Worm (Caenorhabditis elegans) whole organism, midembryonic: ENCODE data around the gene cdc-48.1.

Experiments used
- T22C8.4 ChIP-seq: fragments of 200-800 bp; sonication (Bioruptor generic); IDR thresholded peaks from 2 replicates; pipeline ENCODE4 v1.3.6; 2022; ENCODE audit warnings: missing genetic modification characterization, missing compliant biosample characterization
- flt-1 ChIP-seq: fragments of 200-800 bp; sonication (Bioruptor generic); IDR thresholded peaks from 2 replicates; pipeline ENCODE4 v1.3.6; 2022; ENCODE audit warnings: missing genetic modification characterization, missing compliant biosample characterization
- klf-2 ChIP-seq: fragments of 200-800 bp; sonication (Bioruptor generic); conservative IDR thresholded peaks from 2 replicates; pipeline ENCODE4 v1.3.6; 2022; ENCODE audit warnings: missing genetic modification reagents, missing genetic modification characterization, missing compliant biosample characterization
- med-1 ChIP-seq: sonication (generic microtip); optimal IDR thresholded peaks from 2 replicates; lab custom pipeline; 2017; ENCODE audit warnings: missing genetic modification characterization, mild to moderate bottlenecking, missing compliant biosample characterization, antibody characterized with exemption, missing genetic modification reagents; ENCODE audit not compliant: insufficient read depth
- ref-1 ChIP-seq: fragments of 200-800 bp; sonication (Bioruptor generic); conservative IDR thresholded peaks from 2 replicates; pipeline ENCODE4 v1.3.6; 2022; ENCODE audit warnings: missing genetic modification reagents, missing genetic modification characterization, missing compliant biosample characterization
- tab-1 ChIP-seq: fragments of 200-800 bp; sonication (Bioruptor generic); IDR thresholded peaks from 2 replicates; pipeline ENCODE4 v1.3.6; 2022; ENCODE audit warnings: missing genetic modification characterization, missing compliant biosample characterization
- ztf-23 ChIP-seq: fragments of 200-800 bp; sonication (Bioruptor generic); IDR thresholded peaks from 2 replicates; pipeline ENCODE4 v1.3.6; 2022; ENCODE audit warnings: missing genetic modification reagents, missing genetic modification characterization, missing compliant biosample characterization

DNA sequence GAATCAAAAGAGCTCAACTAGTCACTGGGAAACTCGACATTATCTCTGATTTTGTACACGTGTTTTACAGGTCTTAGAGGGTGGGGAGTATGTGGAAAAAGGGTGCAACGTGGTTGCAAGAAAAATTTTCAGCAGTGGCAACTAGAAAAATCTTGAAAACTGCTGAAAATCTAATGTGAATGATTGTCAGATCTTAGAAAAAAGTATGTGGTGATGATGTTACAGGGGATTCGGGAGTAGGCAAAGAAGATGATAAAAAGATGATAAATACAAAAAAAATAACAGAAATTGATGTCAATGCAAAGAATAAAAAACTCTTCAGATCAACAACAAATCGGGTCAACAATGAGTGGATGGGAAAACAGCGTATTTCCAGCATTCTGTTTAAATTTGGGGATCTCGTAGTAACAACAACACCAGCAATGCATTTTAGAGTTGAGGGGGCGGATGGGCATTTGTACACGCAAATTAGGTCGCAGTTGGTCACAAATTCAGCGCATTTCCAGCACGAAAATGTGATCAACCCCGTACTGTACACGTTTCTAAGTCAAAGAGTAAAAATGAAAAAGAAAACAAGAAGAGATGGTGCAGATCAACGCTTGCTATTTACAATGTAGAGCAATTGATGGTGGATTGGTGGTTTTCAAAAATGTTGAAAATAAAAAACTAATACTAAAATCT, 19.6 kb downstream of the cdc-48.1 start:
- TF ChIP-seq flt-1 (GFP tag; lab: Robert Waterston, UW) (no peak), tab-1 (GFP tag; lab: Robert Waterston, UW) (no peak), klf-2 (GFP tag; lab: Robert Waterston, UW) (no peak), T22C8.4 (GFP tag; lab: Robert Waterston, UW) (no peak), med-1 (GFP tag; lab: Kevin White, UChicago) (no peak), ztf-23 (GFP tag; lab: Robert Waterston, UW) (no peak), ref-1 (GFP tag; lab: Robert Waterston, UW) (no peak; the same call in 1 of the 2 replicates)
